Worm (Caenorhabditis elegans): ENCODE data around the gene R06F6.8.

Gene R06F6.8

ce11 chrII:10819928-10820423 lies at the start of gene R06F6.8:
TSS of gene R06F6.8 (minus strand) at chrII:10819978.
- no peak for TF ChIP-seq alr-1 (tag; optimal IDR thresholded peaks at IDR 0.05)
- peak; percentile 3 for TF ChIP-seq crh-2 (tag; optimal IDR thresholded peaks at IDR 0.05)
- TF ChIP-seq R02D3.7 (tag; optimal IDR thresholded peaks at IDR 0.05) = no peak
- TF ChIP-seq snpc-4 (tag; optimal IDR thresholded peaks at IDR 0.05) = no peak
- no peak for TF ChIP-seq blmp-1 (tag; optimal IDR thresholded peaks at IDR 0.05; ENCODE audit: insufficient read depth)
- no peak for TF ChIP-seq sem-4 (tag; optimal IDR thresholded peaks at IDR 0.05)
- no peak for TF ChIP-seq ceh-16 (tag; optimal IDR thresholded peaks at IDR 0.05)
- no peak for TF ChIP-seq elt-1 (tag; optimal IDR thresholded peaks at IDR 0.05)
- peak; percentile 44 for TF ChIP-seq unc-55 (GFP tag; optimal IDR thresholded peaks at IDR 0.05)
- no peak for TF ChIP-seq mdl-1 (tag; optimal IDR thresholded peaks at IDR 0.05)
- TF ChIP-seq lin-11 (tag; optimal IDR thresholded peaks at IDR 0.05) = no peak
- TF ChIP-seq unc-39 (tag; optimal IDR thresholded peaks at IDR 0.05) = no peak
- peak; percentile 10 for TF ChIP-seq lin-13 (GFP tag; optimal IDR thresholded peaks at IDR 0.05)
- TF ChIP-seq C34F6.9 (tag; optimal IDR thresholded peaks at IDR 0.05) = peak; percentile 47

ce11 chrII:10868670-10869246 lies 49.0 kb upstream of the R06F6.8 start, which contains the start of the genes gmps-1 and cap-2:
TSS of gene gmps-1 (minus strand) at chrII:10868720.
TSS of gene cap-2 (plus strand) at chrII:10869196.
- TF ChIP-seq ztf-4 (tag; optimal IDR thresholded peaks at IDR 0.05) = peak; percentile 96
- peak; percentile 22 for TF ChIP-seq nhr-12 (tag; optimal IDR thresholded peaks at IDR 0.05)
- peak; percentile 99 for TF ChIP-seq unc-55 (GFP tag; optimal IDR thresholded peaks at IDR 0.05)
- TF ChIP-seq mdl-1 (tag; optimal IDR thresholded peaks at IDR 0.05) = peak; percentile 52 to 79
- peak; percentile 97 for TF ChIP-seq lin-11 (tag; optimal IDR thresholded peaks at IDR 0.05)
- peak; percentile 6 for TF ChIP-seq aly-2 (tag; optimal IDR thresholded peaks at IDR 0.05)
- peak; percentile 88 for TF ChIP-seq nhr-10 (tag; optimal IDR thresholded peaks at IDR 0.05)
- TF ChIP-seq sma-3 (GFP tag; optimal IDR thresholded peaks at IDR 0.05) = peak; percentile 95
- peak; percentile 98 for TF ChIP-seq sma-9 (GFP tag; optimal IDR thresholded peaks at IDR 0.05)
- TF ChIP-seq sma-9 (tag; optimal IDR thresholded peaks at IDR 0.05) = no peak
- TF ChIP-seq lin-13 (GFP tag; optimal IDR thresholded peaks at IDR 0.05) = peak; percentile 96
- TF ChIP-seq blmp-1 (tag; optimal IDR thresholded peaks at IDR 0.05; ENCODE audit: insufficient read depth) = peak; percentile 51
- TF ChIP-seq nhr-77 (tag; optimal IDR thresholded peaks at IDR 0.05) = peak; percentile 65
- TF ChIP-seq C34F6.9 (tag; optimal IDR thresholded peaks at IDR 0.05) = peak; percentile 97
- TF ChIP-seq nhr-11 (tag; optimal IDR thresholded peaks at IDR 0.05) = no peak
- TF ChIP-seq elt-1 (tag; optimal IDR thresholded peaks at IDR 0.05) = no peak
- peak; percentile 0 for TF ChIP-seq lin-39 (tag; optimal IDR thresholded peaks at IDR 0.05)
- no peak for TF ChIP-seq elt-3 (tag; optimal IDR thresholded peaks at IDR 0.05)
- TF ChIP-seq alr-1 (tag; optimal IDR thresholded peaks at IDR 0.05) = no peak
- TF ChIP-seq mab-5 (tag; optimal IDR thresholded peaks at IDR 0.05) = peak; percentile 97
- peak; percentile 71 for TF ChIP-seq Y55F3AM.14 (GFP tag; optimal IDR thresholded peaks at IDR 0.05)
- TF ChIP-seq nhr-23 (tag; optimal IDR thresholded peaks at IDR 0.05) = no peak
- TF ChIP-seq ceh-82 (tag; optimal IDR thresholded peaks at IDR 0.05) = peak; percentile 97
- TF ChIP-seq nhr-25 (tag; optimal IDR thresholded peaks at IDR 0.05) = peak; percentile 97
- peak; percentile 94 for TF ChIP-seq fos-1 (tag; optimal IDR thresholded peaks at IDR 0.05)
- peak; percentile 95 for TF ChIP-seq egl-27 (tag; optimal IDR thresholded peaks at IDR 0.05)
- peak; percentile 95 for TF ChIP-seq R02D3.7 (tag; optimal IDR thresholded peaks at IDR 0.05)
- peak; percentile 79 for TF ChIP-seq snpc-4 (tag; optimal IDR thresholded peaks at IDR 0.05)
- no peak for TF ChIP-seq ztf-11 (tag; optimal IDR thresholded peaks at IDR 0.05)
- TF ChIP-seq nhr-237 (tag; optimal IDR thresholded peaks at IDR 0.05) = peak; percentile 79
- TF ChIP-seq ZK546.5 (tag; optimal IDR thresholded peaks at IDR 0.05) = peak; percentile 78
- TF ChIP-seq unc-39 (tag; optimal IDR thresholded peaks at IDR 0.05) = no peak
- TF ChIP-seq dmd-4 (tag; optimal IDR thresholded peaks at IDR 0.05) = peak; percentile 57
- TF ChIP-seq nhr-21 (tag; optimal IDR thresholded peaks at IDR 0.05) = peak; percentile 95
- TF ChIP-seq peb-1 (tag; optimal IDR thresholded peaks at IDR 0.05) = no peak
- TF ChIP-seq nhr-6 (tag; optimal IDR thresholded peaks at IDR 0.05) = peak; percentile 94
- no peak for TF ChIP-seq skn-1 (tag; optimal IDR thresholded peaks at IDR 0.05)
- peak; percentile 76 for TF ChIP-seq ceh-16 (tag; optimal IDR thresholded peaks at IDR 0.05)
- peak; percentile 87 for TF ChIP-seq unc-62 (GFP tag; optimal IDR thresholded peaks at IDR 0.05)
- TF ChIP-seq crh-2 (tag; optimal IDR thresholded peaks at IDR 0.05) = peak; percentile 97
- TF ChIP-seq zag-1 (tag; optimal IDR thresholded peaks at IDR 0.05) = peak; percentile 73
- TF ChIP-seq F13H6.1 (tag; optimal IDR thresholded peaks at IDR 0.05) = peak; percentile 97
- TF ChIP-seq ama-1 (optimal IDR thresholded peaks at IDR 0.05) = peak; percentile 16
- no peak for TF ChIP-seq ztf-1 (GFP tag; conservative IDR thresholded peaks at IDR 0.05)
- peak; percentile 95 for TF ChIP-seq sem-4 (tag; optimal IDR thresholded peaks at IDR 0.05)
- peak; percentile 94 for TF ChIP-seq gmeb-1 (tag; optimal IDR thresholded peaks at IDR 0.05)
- TF ChIP-seq mbf-1 (tag; optimal IDR thresholded peaks at IDR 0.05) = peak; percentile 40
- peak; percentile 100 for TF ChIP-seq lsy-2 (tag; optimal IDR thresholded peaks at IDR 0.05)
- TF ChIP-seq nhr-129 (tag; optimal IDR thresholded peaks at IDR 0.05) = peak; percentile 87

Measured in whole organism, L2 larva.